Worm (Caenorhabditis elegans) whole organism, L2 larva: ENCODE data around the gene hex-3.
"Not testable (repeated sequence)": the region's sequence is repeated elsewhere in the genome, so short reads cannot be mapped to it uniquely, and the experiment has no call there.

Source experiments
- C34F6.9 ChIP-seq: fragments of 150-350 bp; optimal IDR thresholded peaks from 2 replicates; lab custom pipeline; 2014; ENCODE audit warnings: missing biosample characterization, missing genetic modification characterization
- F13H6.1 ChIP-seq: sonication (generic microtip); optimal IDR thresholded peaks from 2 replicates; lab custom pipeline; 2016; ENCODE audit warnings: missing genetic modification characterization, missing compliant biosample characterization
- ZK546.5 ChIP-seq: sonication (generic microtip); optimal IDR thresholded peaks from 2 replicates; lab custom pipeline; 2017; ENCODE audit warnings: missing biosample characterization, missing genetic modification characterization
- alr-1 ChIP-seq: fragments of 150-350 bp; optimal IDR thresholded peaks from 2 replicates; lab custom pipeline; 2014; ENCODE audit warnings: missing biosample characterization, missing genetic modification characterization
- aly-2 ChIP-seq: fragments of 150-350 bp; optimal IDR thresholded peaks from 2 replicates; lab custom pipeline; 2014; ENCODE audit warnings: missing biosample characterization, missing genetic modification characterization
- blmp-1 ChIP-seq: sonication (generic microtip); optimal IDR thresholded peaks from 2 replicates; lab custom pipeline; 2017; ENCODE audit warnings: missing genetic modification characterization, mild to moderate bottlenecking, missing compliant biosample characterization, antibody characterized with exemption, moderate library complexity; ENCODE audit not compliant: insufficient read depth
- ceh-82 ChIP-seq: fragments of 150-350 bp; optimal IDR thresholded peaks from 2 replicates; lab custom pipeline; 2014; ENCODE audit warnings: missing biosample characterization, missing genetic modification characterization
- crh-2 ChIP-seq: sonication (generic microtip); optimal IDR thresholded peaks from 2 replicates; lab custom pipeline; 2017; ENCODE audit warnings: missing biosample characterization, missing genetic modification characterization
- dmd-4 ChIP-seq: sonication (generic microtip); optimal IDR thresholded peaks from 2 replicates; lab custom pipeline; 2017; ENCODE audit warnings: missing biosample characterization, missing genetic modification characterization
- elt-3 ChIP-seq: sonication (generic microtip); optimal IDR thresholded peaks from 2 replicates; lab custom pipeline; 2017; ENCODE audit warnings: missing biosample characterization, missing genetic modification characterization
- fos-1 ChIP-seq: fragments of 150-350 bp; optimal IDR thresholded peaks from 2 replicates; lab custom pipeline; 2014; ENCODE audit warnings: missing biosample characterization, missing genetic modification characterization
- lin-11 ChIP-seq: fragments of 150-350 bp; sonication (generic microtip); optimal IDR thresholded peaks from 2 replicates; lab custom pipeline; 2014; ENCODE audit warnings: missing biosample characterization, missing genetic modification characterization, inconsistent platforms, mixed read lengths
- lin-13 ChIP-seq: fragments of 150-350 bp; optimal IDR thresholded peaks from 2 replicates; lab custom pipeline; 2014; ENCODE audit warnings: missing biosample characterization, missing genetic modification reagents, missing genetic modification characterization
- lin-39 ChIP-seq: fragments of 150-350 bp; optimal IDR thresholded peaks from 2 replicates; lab custom pipeline; 2014; ENCODE audit warnings: missing biosample characterization, missing genetic modification reagents, missing genetic modification characterization
- lsy-2 ChIP-seq, 2 experiments: fragments of 150-350 bp in 1 of 2; sonication (generic microtip) in 1 of 2; optimal IDR thresholded peaks; 2 replicates each; lab custom pipeline; 2014 to 2017; ENCODE audit warnings: missing biosample characterization in 2 of 2, missing genetic modification characterization in 2 of 2
- mab-5 ChIP-seq: fragments of 150-350 bp; optimal IDR thresholded peaks from 2 replicates; lab custom pipeline; 2014; ENCODE audit warnings: missing biosample characterization, missing genetic modification characterization
- mbf-1 ChIP-seq: sonication (generic microtip); optimal IDR thresholded peaks from 2 replicates; lab custom pipeline; 2017; ENCODE audit warnings: missing biosample characterization, missing genetic modification characterization
- mdl-1 ChIP-seq, 2 experiments: fragments of 150-350 bp in 1 of 2; sonication (generic microtip) in 1 of 2; optimal IDR thresholded peaks; 2 replicates each; lab custom pipeline; 2017; ENCODE audit warnings: missing biosample characterization in 2 of 2, missing genetic modification characterization in 2 of 2
- nhr-10 ChIP-seq: sonication (generic microtip); optimal IDR thresholded peaks from 2 replicates; lab custom pipeline; 2017; ENCODE audit warnings: missing biosample characterization, missing genetic modification characterization
- nhr-11 ChIP-seq: fragments of 150-350 bp; optimal IDR thresholded peaks from 2 replicates; lab custom pipeline; 2014; ENCODE audit warnings: missing biosample characterization, missing genetic modification characterization
- nhr-12 ChIP-seq: fragments of 150-350 bp; optimal IDR thresholded peaks from 2 replicates; lab custom pipeline; 2014; ENCODE audit warnings: missing biosample characterization, missing genetic modification characterization
- nhr-129 ChIP-seq: fragments of 150-350 bp; optimal IDR thresholded peaks from 2 replicates; lab custom pipeline; 2014; ENCODE audit warnings: missing biosample characterization, missing genetic modification characterization
- nhr-21 ChIP-seq: fragments of 150-350 bp; optimal IDR thresholded peaks from 2 replicates; lab custom pipeline; 2014; ENCODE audit warnings: missing biosample characterization, missing genetic modification characterization
- nhr-23 ChIP-seq: fragments of 150-350 bp; optimal IDR thresholded peaks from 2 replicates; lab custom pipeline; 2014; ENCODE audit warnings: missing biosample characterization, missing genetic modification reagents, missing genetic modification characterization
- nhr-237 ChIP-seq: fragments of 150-350 bp; optimal IDR thresholded peaks from 2 replicates; lab custom pipeline; 2014; ENCODE audit warnings: missing biosample characterization, missing genetic modification characterization
- nhr-25 ChIP-seq: fragments of 150-350 bp; sonication (generic microtip); optimal IDR thresholded peaks from 3 replicates; lab custom pipeline; 2014; ENCODE audit warnings: missing biosample characterization, missing genetic modification characterization
- nhr-6 ChIP-seq: fragments of 150-350 bp; optimal IDR thresholded peaks from 2 replicates; lab custom pipeline; 2014; ENCODE audit warnings: missing biosample characterization, missing genetic modification characterization
- skn-1 ChIP-seq: sonication (generic microtip); optimal IDR thresholded peaks from 2 replicates; lab custom pipeline; 2017; ENCODE audit warnings: missing biosample characterization, missing genetic modification characterization
- sma-9 ChIP-seq, 2 experiments: fragments of 150-350 bp in 1 of 2; sonication (generic microtip) in 1 of 2; optimal IDR thresholded peaks; 2 replicates each; lab custom pipeline; 2014 to 2016; ENCODE audit warnings: missing genetic modification characterization in 2 of 2, mild to moderate bottlenecking in 1 of 2, missing biosample characterization in 1 of 2, missing compliant biosample characterization in 1 of 2, missing genetic modification reagents in 1 of 2, moderate library complexity in 1 of 2
- snpc-4 ChIP-seq: fragments of 150-350 bp; optimal IDR thresholded peaks from 2 replicates; lab custom pipeline; 2014; ENCODE audit warnings: missing biosample characterization, missing genetic modification characterization
- unc-55 ChIP-seq: fragments of 150-350 bp; sonication (generic microtip); optimal IDR thresholded peaks from 3 replicates; lab custom pipeline; 2014; ENCODE audit warnings: missing biosample characterization, missing genetic modification reagents, missing genetic modification characterization
- ztf-11 ChIP-seq: sonication (generic microtip); optimal IDR thresholded peaks from 2 replicates; lab custom pipeline; 2017; ENCODE audit warnings: missing biosample characterization, missing genetic modification characterization
- ztf-4 ChIP-seq: fragments of 150-350 bp; optimal IDR thresholded peaks from 2 replicates; lab custom pipeline; 2014; ENCODE audit warnings: missing biosample characterization, missing genetic modification characterization

The hex-3 gene

DNA sequence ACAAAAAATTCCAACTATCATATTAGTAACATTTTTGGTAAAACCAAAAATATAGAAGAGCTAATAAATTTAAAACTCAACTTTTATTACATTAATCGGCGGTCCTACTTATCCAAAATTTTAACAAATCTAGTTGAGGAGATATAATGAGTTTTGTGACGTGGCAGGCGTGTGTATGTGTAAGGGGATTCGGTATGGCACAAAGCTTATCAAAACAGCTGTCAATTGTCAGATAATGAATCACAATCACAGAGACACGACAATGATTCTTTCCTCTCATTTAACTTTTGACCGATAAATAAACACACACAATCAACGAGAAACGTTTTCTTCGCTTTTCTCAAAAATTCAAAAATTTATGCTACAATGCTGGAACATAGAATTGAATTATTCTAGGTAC, 47.0 kb upstream of the hex-3 start, which contains the start of gene K11D9.3:
Gene K11D9.3 (minus strand): TSS at position 181 of the 400 bp plus-strand sequence.
- peak; percentile 70 for TF ChIP-seq crh-2
- TF ChIP-seq mbf-1 = no peak

- TF ChIP-seq nhr-23 (no peak), nhr-6 (tag; lab: Kevin White, UChicago) (no peak), nhr-25 (tag; lab: Kevin White, UChicago) (no peak), blmp-1 (no peak), mdl-1 (tag; optimal IDR thresholded peaks at IDR 0.05; lab: Kevin White, UChicago) (no peak), lin-11 (tag; lab: Kevin White, UChicago) (no peak), elt-3 (tag; lab: Kevin White, UChicago) (no peak), sma-9 (GFP tag; optimal IDR thresholded peaks at IDR 0.05; lab: Kevin White, UChicago) (no peak), sma-9 (tag; optimal IDR thresholded peaks at IDR 0.05; lab: Kevin White, UChicago) (no peak), ztf-11 (tag; lab: Kevin White, UChicago) (no peak)
Measured at ce11 chrIII:10805172-10805571, 43.9 kb upstream of the hex-3 start.

- TF ChIP-seq elt-3, nhr-237, nhr-11 (tag; lab: Kevin White, UChicago): not testable (repeated sequence)
Measured at ce11 chrIII:10805625-10806024, 43.4 kb upstream of the hex-3 start, which contains the start of gene klp-7. Gene klp-7, plus strand, starts transcription at chrIII:10805925.

DNA sequence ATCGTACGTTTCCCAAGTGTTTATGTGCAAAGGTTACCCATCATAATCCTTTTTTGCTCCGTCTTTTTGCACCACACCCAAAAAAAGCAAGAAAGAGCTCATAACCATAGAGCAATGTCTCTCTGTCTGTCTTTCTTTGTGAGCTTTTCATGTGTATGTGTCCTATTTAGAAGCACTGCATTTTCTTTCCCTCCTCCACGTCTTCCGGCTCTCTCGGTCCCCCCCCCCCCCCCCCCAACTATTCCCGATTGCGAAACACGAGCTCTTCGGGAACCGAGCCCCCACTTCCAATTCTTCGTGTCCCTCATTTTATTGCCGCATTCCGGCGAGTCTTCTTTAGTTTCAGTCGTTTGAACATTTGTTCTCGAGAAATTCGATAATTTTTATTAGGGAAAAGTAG, 42.2 kb upstream of the hex-3 start:
- TF ChIP-seq lin-13 (GFP tag; lab: Kevin White, UChicago) (no peak), lin-11 (tag; lab: Kevin White, UChicago) (no peak), ztf-4 (tag; lab: Kevin White, UChicago) (no peak), nhr-12 (tag; lab: Kevin White, UChicago) (no peak), unc-55 (GFP tag; lab: Kevin White, UChicago) (peak; percentile 52), dmd-4 (tag; lab: Kevin White, UChicago) (no peak)

DNA sequence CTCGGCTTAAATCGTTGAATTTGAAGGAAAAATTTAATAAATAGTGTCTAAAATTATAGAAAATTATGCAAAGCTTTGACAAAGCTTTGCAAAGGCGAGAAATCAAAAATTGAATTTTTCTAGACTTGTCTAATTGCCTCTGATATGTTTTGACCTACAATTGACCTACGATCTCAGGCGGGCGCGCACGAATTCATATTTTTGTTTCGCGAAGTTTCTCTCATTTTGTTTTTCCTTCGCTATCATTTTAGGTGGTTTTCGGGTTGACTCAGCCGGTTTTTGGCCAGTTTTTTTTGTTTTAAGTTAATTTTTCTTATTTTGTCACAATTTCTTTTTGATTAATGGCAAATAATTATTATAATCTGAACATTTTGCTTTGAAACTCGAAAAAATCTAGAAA, 41.8 kb upstream of the hex-3 start:
- TF ChIP-seq nhr-6 (tag; lab: Kevin White, UChicago) (no peak), lin-13 (GFP tag; lab: Kevin White, UChicago) (no peak), alr-1 (tag; lab: Kevin White, UChicago) (no peak), crh-2 (no peak), snpc-4 (tag; lab: Kevin White, UChicago) (no peak), nhr-21 (tag; lab: Kevin White, UChicago) (no peak), mab-5 (no peak), ztf-11 (tag; lab: Kevin White, UChicago) (no peak), lsy-2 (tag; optimal IDR thresholded peaks at IDR 0.05; lab: Kevin White, UChicago) (no peak), dmd-4 (tag; lab: Kevin White, UChicago) (no peak), nhr-10 (no peak), mdl-1 (tag; optimal IDR thresholded peaks at IDR 0.05; lab: Kevin White, UChicago) (no peak), mbf-1 (no peak), fos-1 (no peak), lin-39 (tag; lab: Kevin White, UChicago) (no peak), skn-1 (no peak), ceh-82 (tag; lab: Kevin White, UChicago) (no peak), ZK546.5 (no peak), nhr-12 (tag; lab: Kevin White, UChicago) (no peak)

DNA sequence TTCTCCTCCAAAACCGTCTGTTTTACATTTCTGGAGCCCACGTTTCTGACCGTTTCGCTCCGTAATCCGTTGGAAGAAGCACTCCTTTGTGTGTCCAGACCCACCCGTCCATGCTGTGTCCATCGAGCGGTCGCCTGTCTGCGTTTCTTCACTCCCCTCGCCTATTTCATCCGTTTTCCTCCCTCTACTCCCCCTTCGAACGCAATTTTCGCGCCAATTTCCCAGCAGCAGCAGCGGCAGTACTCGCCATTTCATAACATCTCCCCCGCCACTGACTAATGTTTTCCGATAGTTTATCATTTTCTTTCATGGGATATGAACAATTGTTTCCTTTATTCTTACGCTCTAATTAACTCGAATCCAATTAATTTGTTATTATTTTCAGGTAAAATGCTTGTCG, 41.1 kb upstream of the hex-3 start:
- TF ChIP-seq blmp-1 (no peak), F13H6.1 (peak; percentile 21), aly-2 (tag; lab: Kevin White, UChicago) (no peak), C34F6.9 (tag; lab: Kevin White, UChicago) (peak; percentile 51), ztf-4 (tag; lab: Kevin White, UChicago) (peak; percentile 5), nhr-129 (peak; percentile 51), lsy-2 (tag; optimal IDR thresholded peaks at IDR 0.05; lab: Kevin White, UChicago) (peak in 1 of 2 experiments; percentile 31), ztf-11 (tag; lab: Kevin White, UChicago) (no peak), unc-55 (GFP tag; lab: Kevin White, UChicago) (peak; percentile 57), fos-1 (peak; percentile 31), sma-9 (GFP tag; optimal IDR thresholded peaks at IDR 0.05; lab: Kevin White, UChicago) (peak; percentile 9), sma-9 (tag; optimal IDR thresholded peaks at IDR 0.05; lab: Kevin White, UChicago) (no peak)
